Fruit fly (Drosophila melanogaster) whole organism, embryonic: ENCODE measurements around the gene trem.

ENCODE experiments used
- Abd-B ChIP-seq: fragments of 200-800 bp; sonication (Bioruptor generic); optimal IDR thresholded peaks from 2 replicates; lab custom pipeline; 2018; ENCODE audit warnings: missing biosample characterization, mild to moderate bottlenecking, missing genetic modification characterization, moderate library complexity
- CG11247 ChIP-seq: fragments of 200-800 bp; sonication (Bioruptor generic); IDR thresholded peaks from 2 replicates; pipeline ENCODE4 v1.3.6; 2022; ENCODE audit warnings: missing biosample characterization, missing genetic modification characterization
- CG12071 ChIP-seq: fragments of 200-800 bp; sonication (Bioruptor generic); optimal IDR thresholded peaks from 3 replicates; lab custom pipeline; 2018; ENCODE audit warnings: missing biosample characterization, mild to moderate bottlenecking, missing genetic modification characterization
- CG12744 ChIP-seq: fragments of 200-800 bp; sonication (Bioruptor generic); optimal IDR thresholded peaks from 2 replicates; lab custom pipeline; 2016; ENCODE audit warnings: missing biosample characterization, missing genetic modification characterization
- CG13123 ChIP-seq: fragments of 200-800 bp; sonication (Bioruptor generic); optimal IDR thresholded peaks from 2 replicates; lab custom pipeline; 2016; ENCODE audit warnings: missing biosample characterization, missing genetic modification characterization
- CG15479 ChIP-seq: fragments of 200-800 bp; sonication (Bioruptor generic); optimal IDR thresholded peaks from 3 replicates; lab custom pipeline; 2019; ENCODE audit warnings: missing biosample characterization, mild to moderate bottlenecking, missing genetic modification characterization, moderate library complexity
- CG18476 ChIP-seq: fragments of 200-800 bp; sonication (Bioruptor generic); optimal IDR thresholded peaks from 2 replicates; lab custom pipeline; 2016; ENCODE audit warnings: missing biosample characterization, mild to moderate bottlenecking, missing genetic modification characterization
- CG2202 ChIP-seq: fragments of 200-800 bp; sonication (Bioruptor generic); optimal IDR thresholded peaks from 2 replicates; lab custom pipeline; 2018; ENCODE audit warnings: missing biosample characterization, mild to moderate bottlenecking, missing genetic modification characterization
- CG2678 ChIP-seq: fragments of 200-800 bp; sonication (Bioruptor generic); optimal IDR thresholded peaks from 3 replicates; lab custom pipeline; 2019; ENCODE audit warnings: missing biosample characterization, mild to moderate bottlenecking, missing genetic modification characterization, moderate library complexity
- CG34224 ChIP-seq: fragments of 200-800 bp; sonication (Bioruptor generic); IDR thresholded peaks from 3 replicates; pipeline ENCODE4 v1.3.6; 2022; ENCODE audit warnings: missing biosample characterization, missing genetic modification characterization; ENCODE audit not compliant: partially characterized antibody
- CG6683 ChIP-seq: fragments of 200-800 bp; sonication (Bioruptor generic); optimal IDR thresholded peaks from 2 replicates; lab custom pipeline; 2017; ENCODE audit warnings: missing biosample characterization, mild to moderate bottlenecking, missing genetic modification characterization, missing genetic modification reagents
- CG8478 ChIP-seq: fragments of >200 bp; optimal IDR thresholded peaks from 2 replicates; lab custom pipeline; 2018
- CG9817 ChIP-seq: fragments of 200-800 bp; sonication (Bioruptor generic); optimal IDR thresholded peaks from 2 replicates; lab custom pipeline; 2018; ENCODE audit warnings: missing biosample characterization, mild to moderate bottlenecking, missing genetic modification characterization, moderate library complexity
- CG9876 ChIP-seq: fragments of 200-800 bp; sonication (Bioruptor generic); optimal IDR thresholded peaks from 2 replicates; lab custom pipeline; 2016; ENCODE audit warnings: missing biosample characterization, missing genetic modification characterization
- CG9932 ChIP-seq: fragments of 200-800 bp; sonication (Bioruptor generic); IDR thresholded peaks from 2 replicates; pipeline ENCODE4 v1.3.6; 2022; ENCODE audit warnings: missing biosample characterization, missing genetic modification characterization
- Dfd ChIP-seq, 2 experiments: fragments of >200 bp; optimal IDR thresholded peaks; 2 replicates each; lab custom pipeline; 2017; ENCODE audit warnings: missing biosample characterization in 2 of 2, missing genetic modification characterization in 2 of 2
- Dll ChIP-seq: fragments of 200-800 bp; sonication (Bioruptor generic); IDR thresholded peaks from 4 replicates; pipeline ENCODE4 v1.3.6; 2022; ENCODE audit warnings: missing biosample characterization, missing genetic modification characterization; ENCODE audit not compliant: partially characterized antibody
- Doc3 ChIP-seq: fragments of 200-800 bp; sonication (Bioruptor generic); IDR thresholded peaks from 3 replicates; pipeline ENCODE4 v1.3.6; 2022; ENCODE audit warnings: missing biosample characterization, missing genetic modification characterization; ENCODE audit not compliant: partially characterized antibody
- Ets97D ChIP-seq: fragments of 200-800 bp; sonication (Bioruptor generic); optimal IDR thresholded peaks from 3 replicates; lab custom pipeline; 2016; ENCODE audit warnings: missing biosample characterization, missing genetic modification characterization
- GATAe ChIP-seq: fragments of 200-800 bp; sonication (Bioruptor generic); conservative IDR thresholded peaks from 2 replicates; pipeline ENCODE4 v1.3.6; 2022; ENCODE audit warnings: missing biosample characterization, missing genetic modification characterization
- Hey ChIP-seq: fragments of 200-800 bp; sonication (Bioruptor generic); optimal IDR thresholded peaks from 3 replicates; lab custom pipeline; 2018; ENCODE audit warnings: missing biosample characterization, mild to moderate bottlenecking, missing genetic modification characterization
- HmgZ ChIP-seq: fragments of 200-800 bp; sonication (Bioruptor generic); optimal IDR thresholded peaks from 2 replicates; lab custom pipeline; 2018; ENCODE audit warnings: missing biosample characterization, mild to moderate bottlenecking, missing genetic modification characterization
- Hr51 ChIP-seq, 2 experiments: fragments of 200-800 bp; sonication (Bioruptor generic); optimal IDR thresholded peaks; 2 replicates in 1 of 2; 3 replicates in 1 of 2; lab custom pipeline; 2016 to 2018; ENCODE audit warnings: missing biosample characterization in 2 of 2, missing genetic modification characterization in 2 of 2, mild to moderate bottlenecking in 1 of 2, moderate library complexity in 1 of 2
- Med ChIP-seq: fragments of 200-800 bp; sonication (Bioruptor generic); peaks from one replicate; lab custom pipeline; 2016; ENCODE audit warnings: missing biosample characterization, missing genetic modification characterization, mild to moderate bottlenecking, inconsistent platforms, moderate library complexity
- Opbp ChIP-seq: fragments of 200-800 bp; sonication (Bioruptor generic); IDR thresholded peaks from 3 replicates; pipeline ENCODE4 v1.3.6; 2022; ENCODE audit warnings: missing biosample characterization, missing genetic modification characterization; ENCODE audit not compliant: partially characterized antibody
- Ptx1 ChIP-seq: fragments of 200-800 bp; sonication (Bioruptor generic); IDR thresholded peaks from 2 replicates; pipeline ENCODE4 v1.3.6; 2022; ENCODE audit warnings: missing biosample characterization, missing genetic modification characterization
- Rfx ChIP-seq: fragments of 200-800 bp; sonication (Bioruptor generic); IDR thresholded peaks from 2 replicates; pipeline ENCODE4 v1.3.6; 2022; ENCODE audit warnings: missing biosample characterization, missing genetic modification characterization
- Scr ChIP-seq: fragments of 200-800 bp; sonication (Bioruptor generic); IDR thresholded peaks from 2 replicates; pipeline ENCODE4 v1.3.6; 2022; ENCODE audit warnings: missing biosample characterization, missing genetic modification characterization; ENCODE audit not compliant: partially characterized antibody
- Sox100B ChIP-seq: fragments of 200-800 bp; sonication (Bioruptor generic); optimal IDR thresholded peaks from 3 replicates; lab custom pipeline; 2018; ENCODE audit warnings: missing biosample characterization, mild to moderate bottlenecking, missing genetic modification characterization
- bbx ChIP-seq: fragments of 200-800 bp; sonication (Bioruptor generic); IDR thresholded peaks from 2 replicates; pipeline ENCODE4 v1.3.6; 2022; ENCODE audit warnings: missing biosample characterization, missing genetic modification characterization; ENCODE audit not compliant: partially characterized antibody
- crol ChIP-seq: fragments of 200-800 bp; sonication (Bioruptor generic); IDR thresholded peaks from 2 replicates; pipeline ENCODE4 v1.3.6; 2022; ENCODE audit warnings: missing biosample characterization, missing genetic modification characterization
- hb ChIP-seq: fragments of 200-800 bp; sonication (Bioruptor generic); IDR thresholded peaks from 3 replicates; pipeline ENCODE4 v1.3.6; 2022; ENCODE audit warnings: missing biosample characterization, missing genetic modification characterization; ENCODE audit not compliant: partially characterized antibody
- ind ChIP-seq: fragments of 200-800 bp; sonication (Bioruptor generic); optimal IDR thresholded peaks from 3 replicates; lab custom pipeline; 2016; ENCODE audit warnings: missing biosample characterization, missing genetic modification characterization
- inv ChIP-seq: fragments of 200-800 bp; sonication (Bioruptor generic); IDR thresholded peaks from 2 replicates; pipeline ENCODE4 v1.3.6; 2022; ENCODE audit warnings: missing biosample characterization, missing genetic modification characterization; ENCODE audit not compliant: partially characterized antibody
- jumu ChIP-seq: fragments of 200-800 bp; sonication (Bioruptor generic); optimal IDR thresholded peaks from 3 replicates; lab custom pipeline; 2016; ENCODE audit warnings: missing biosample characterization, missing genetic modification characterization
- kay ChIP-seq: fragments of 200-800 bp; sonication (Bioruptor generic); optimal IDR thresholded peaks from 2 replicates; lab custom pipeline; 2016; ENCODE audit warnings: missing biosample characterization, missing genetic modification characterization
- mam ChIP-seq: fragments of 200-800 bp; sonication (Bioruptor generic); optimal IDR thresholded peaks from 3 replicates; lab custom pipeline; 2016; ENCODE audit warnings: missing biosample characterization, missing genetic modification characterization
- nerfin-1 ChIP-seq: fragments of 200-800 bp; sonication (Bioruptor generic); optimal IDR thresholded peaks from 3 replicates; lab custom pipeline; 2019; ENCODE audit warnings: missing biosample characterization, mild to moderate bottlenecking, missing genetic modification characterization, moderate library complexity
- pb ChIP-seq: fragments of 200-800 bp; sonication (Bioruptor generic); optimal IDR thresholded peaks from 3 replicates; lab custom pipeline; 2016; ENCODE audit warnings: missing biosample characterization, missing genetic modification characterization
- pnt ChIP-seq: fragments of 200-800 bp; sonication (Bioruptor generic); optimal IDR thresholded peaks from 3 replicates; lab custom pipeline; 2016; ENCODE audit warnings: missing biosample characterization, missing genetic modification characterization
- row ChIP-seq: fragments of 200-800 bp; sonication (Bioruptor generic); IDR thresholded peaks from 3 replicates; pipeline ENCODE4 v1.3.6; 2022; ENCODE audit warnings: missing biosample characterization, missing genetic modification characterization
- salm ChIP-seq: fragments of 200-800 bp; sonication (Bioruptor generic); optimal IDR thresholded peaks from 2 replicates; lab custom pipeline; 2018; ENCODE audit warnings: missing biosample characterization, mild to moderate bottlenecking, missing genetic modification characterization
- scrt ChIP-seq: fragments of 200-800 bp; sonication (Bioruptor generic); optimal IDR thresholded peaks from 2 replicates; lab custom pipeline; 2018; ENCODE audit warnings: missing biosample characterization, mild to moderate bottlenecking, missing genetic modification characterization, moderate library complexity
- sens ChIP-seq: fragments of 200-800 bp; sonication (Bioruptor generic); peaks from one replicate; lab custom pipeline; 2016; ENCODE audit warnings: missing biosample characterization, missing genetic modification characterization
- slbo ChIP-seq: fragments of 200-800 bp; sonication (Bioruptor generic); IDR thresholded peaks from 2 replicates; pipeline ENCODE4 v1.3.6; 2022; ENCODE audit warnings: missing biosample characterization, missing genetic modification characterization
- sna ChIP-seq: fragments of 200-800 bp; sonication (Bioruptor generic); IDR thresholded peaks from 2 replicates; pipeline ENCODE4 v1.3.6; 2022; ENCODE audit warnings: missing biosample characterization, missing genetic modification characterization; ENCODE audit not compliant: partially characterized antibody
- stwl ChIP-seq: fragments of 200-800 bp; sonication (Bioruptor generic); optimal IDR thresholded peaks from 3 replicates; lab custom pipeline; 2018; ENCODE audit warnings: missing biosample characterization, mild to moderate bottlenecking, missing genetic modification characterization, moderate library complexity
- toy ChIP-seq: fragments of 200-800 bp; sonication (Bioruptor generic); IDR thresholded peaks from 2 replicates; pipeline ENCODE4 v1.3.6; 2022; ENCODE audit warnings: missing biosample characterization, missing genetic modification characterization
- vfl ChIP-seq: fragments of 200-800 bp; sonication (Bioruptor generic); optimal IDR thresholded peaks from 2 replicates; lab custom pipeline; 2016; ENCODE audit warnings: missing biosample characterization, missing genetic modification characterization
- vnd ChIP-seq: fragments of 200-800 bp; sonication (Bioruptor generic); IDR thresholded peaks from 3 replicates; pipeline ENCODE4 v1.3.6; 2022; ENCODE audit warnings: missing biosample characterization, missing genetic modification characterization; ENCODE audit not compliant: partially characterized antibody

trem gene

DNA sequence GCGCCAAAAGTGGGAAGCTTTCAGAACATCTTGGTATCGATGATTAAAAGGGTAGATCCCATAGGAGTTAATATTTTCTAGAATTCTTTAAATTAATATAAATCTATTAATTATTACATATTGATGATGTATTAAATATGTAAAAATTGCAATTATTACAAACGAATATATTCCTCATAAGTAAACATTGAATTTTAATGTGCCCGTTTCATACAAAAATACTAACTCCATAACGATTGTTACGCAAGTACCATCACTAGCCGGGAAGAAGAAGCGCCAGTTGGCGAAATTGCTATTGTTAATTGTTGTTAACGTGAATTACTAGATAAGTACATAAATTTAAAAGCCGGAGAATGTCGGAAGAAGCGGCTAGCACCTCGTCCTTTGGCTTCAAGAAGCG lies 26.4 kb upstream of the trem start, which contains the start of gene mdlc (continued):
- TF ChIP-seq Ptx1 (GFP tag; lab: Robert Waterston, UW) (no peak), CG18476 (GFP tag; lab: Kevin White, UChicago) (no peak), hb (GFP tag; lab: Robert Waterston, UW) (no peak), stwl (tag; lab: Kevin White, UChicago) (peak; percentile 83), sna (GFP tag; lab: Robert Waterston, UW) (0 out of 2 replicates have a peak, but pooled peaks have one; percentile 53), vnd (GFP tag; lab: Robert Waterston, UW) (peak; percentile 38; the same call in 1 of the 3 replicates), CG9876 (no peak), salm (no peak), sens (GFP tag; lab: Kevin White, UChicago) (peak; percentile 26), CG13123 (no peak), pnt (no peak), Med (GFP tag; lab: Kevin White, UChicago) (peak; percentile 63), Ets97D (GFP tag; lab: Kevin White, UChicago) (peak; percentile 8), GATAe (GFP tag; lab: Robert Waterston, UW) (no peak), HmgZ (peak; percentile 21), CG2202 (tag; lab: Kevin White, UChicago) (no peak), vfl (no peak), Doc3 (GFP tag; lab: Robert Waterston, UW) (peak; percentile 55; the same call in 2 of the 3 replicates), Sox100B (GFP tag; lab: Kevin White, UChicago) (peak; percentile 11), inv (peak; percentile 47; the same call in 1 of the 2 replicates), CG11247 (GFP tag; lab: Robert Waterston, UW) (no peak), slbo (peak; percentile 54), CG34224 (GFP tag; lab: Robert Waterston, UW) (peak; percentile 38; the same call in 1 of the 3 replicates), Dll (GFP tag; lab: Robert Waterston, UW) (peak; percentile 75), jumu (no peak), CG12744 (GFP tag; lab: Kevin White, UChicago) (no peak), Hr51 (GFP tag; optimal IDR thresholded peaks at IDR 0.05; lab: Kevin White, UChicago) (peak in 1 of 2 experiments; percentile 16), CG6683 (GFP tag; lab: Kevin White, UChicago) (no peak), CG2678 (tag; lab: Kevin White, UChicago) (peak; percentile 33), Scr (GFP tag; lab: Robert Waterston, UW) (peak; percentile 71), pb (GFP tag; lab: Kevin White, UChicago) (no peak), toy (GFP tag; lab: Robert Waterston, UW) (no peak), scrt (GFP tag; lab: Kevin White, UChicago) (no peak), Abd-B (GFP tag; lab: Kevin White, UChicago) (peak; percentile 69), CG9817 (tag; lab: Kevin White, UChicago) (peak; percentile 23), ind (peak; percentile 19), Opbp (0 out of 3 replicates have a peak, but pooled peaks have one; percentile 31), kay (GFP tag; lab: Kevin White, UChicago) (no peak), bbx (GFP tag; lab: Robert Waterston, UW) (peak; percentile 27; the same call in 1 of the 2 replicates), nerfin-1 (tag; lab: Kevin White, UChicago) (no peak), CG8478 (lab: Kevin White, UChicago) (no peak), Dfd (GFP tag; optimal IDR thresholded peaks at IDR 0.05; lab: Kevin White, UChicago) (no peak), CG15479 (no peak), Hey (tag; lab: Kevin White, UChicago) (no peak), mam (GFP tag; lab: Kevin White, UChicago) (peak; percentile 13), CG9932 (GFP tag; lab: Robert Waterston, UW) (peak; percentile 55; the same call in 1 of the 2 replicates), crol (GFP tag; lab: Robert Waterston, UW) (no peak), row (GFP tag; lab: Robert Waterston, UW) (peak; percentile 78), Rfx (GFP tag; lab: Robert Waterston, UW) (peak; percentile 28; the same call in 1 of the 2 replicates), CG12071 (GFP tag; lab: Kevin White, UChicago) (no peak)
